Fruit fly (Drosophila melanogaster): Measurements from ENCODE around the gene gny.

Gene gny

DNA sequence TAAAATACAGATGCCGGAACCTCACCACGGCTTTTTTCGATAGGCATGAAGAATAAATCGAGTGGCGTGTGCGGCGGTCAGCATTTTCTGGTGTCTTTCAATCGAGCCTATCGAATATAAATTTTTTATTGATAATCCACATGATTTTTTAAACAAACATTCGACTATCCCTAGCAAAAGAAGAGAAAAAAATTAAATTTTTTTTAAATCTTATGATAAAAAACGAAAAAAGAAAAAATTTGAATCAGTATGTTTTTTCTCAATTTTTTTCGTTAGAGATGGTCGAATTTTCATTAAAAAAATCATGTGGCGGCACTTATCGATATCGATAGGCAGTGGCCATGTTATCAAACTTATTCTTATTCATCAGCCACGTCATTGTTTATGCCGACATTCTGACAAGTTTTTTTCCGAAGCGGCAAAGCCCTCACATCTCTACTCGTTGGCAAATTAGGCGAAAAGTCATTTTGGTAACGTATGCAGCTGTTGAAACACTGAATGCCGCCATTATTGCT is 46.7 kb downstream of the gny start, which contains the start of the genes SmB and KdelR (continued):
- peak; percentile 53 for TF ChIP-seq CG15601 (tag; optimal IDR thresholded peaks at IDR 0.05)
- no peak for TF ChIP-seq Myb (GFP tag; optimal IDR thresholded peaks at IDR 0.05)
- no peak for TF ChIP-seq Hr39 (optimal IDR thresholded peaks at IDR 0.05)
- TF ChIP-seq Hmr (GFP tag; optimal IDR thresholded peaks at IDR 0.05): no peak
- peak; percentile 22 for TF ChIP-seq tin (GFP tag; optimal IDR thresholded peaks at IDR 0.05)
- TF ChIP-seq GATAe (GFP tag; conservative IDR thresholded peaks at IDR 0.05): no peak
- TF ChIP-seq Ets97D (GFP tag; optimal IDR thresholded peaks at IDR 0.05): peak; percentile 83
- no peak for TF ChIP-seq cato (GFP tag; optimal IDR thresholded peaks at IDR 0.05; ENCODE audit: borderline replicate concordance)
- no peak for TF ChIP-seq CG7357 (GFP tag; IDR thresholded peaks at IDR 0.05)
- no peak for TF ChIP-seq Ada2b (GFP tag; IDR thresholded peaks at IDR 0.05)
- TF ChIP-seq psq (GFP tag; optimal IDR thresholded peaks at IDR 0.05): no peak
- peak in 1 of 2 experiments; percentile 13 for TF ChIP-seq dpn (GFP tag; optimal IDR thresholded peaks at IDR 0.05)
- no peak for TF ChIP-seq HmgD (GFP tag; optimal IDR thresholded peaks at IDR 0.05)
- TF ChIP-seq MBD-R2 (GFP tag; IDR thresholded peaks at IDR 0.05): peak; percentile 55
- no peak for TF ChIP-seq CG11093 (GFP tag; IDR thresholded peaks at IDR 0.05)
- no peak for TF ChIP-seq dan (GFP tag; IDR thresholded peaks at IDR 0.05)
- TF ChIP-seq Asciz (GFP tag; optimal IDR thresholded peaks at IDR 0.05): no peak
- TF ChIP-seq her (GFP tag; optimal IDR thresholded peaks at IDR 0.05): no peak
- no peak for TF ChIP-seq CG11456 (GFP tag; IDR thresholded peaks at IDR 0.05)
- TF ChIP-seq CG12071 (GFP tag; optimal IDR thresholded peaks at IDR 0.05): no peak
- TF ChIP-seq zfh2 (GFP tag; optimal IDR thresholded peaks at IDR 0.05): no peak
- no peak for TF ChIP-seq CG6765 (GFP tag; optimal IDR thresholded peaks at IDR 0.05)
- no peak for TF ChIP-seq seq (GFP tag; IDR thresholded peaks at IDR 0.05)
- peak; percentile 83 for TF ChIP-seq CG34224 (GFP tag; IDR thresholded peaks at IDR 0.05; ENCODE audit: partially characterized antibody)
- TF ChIP-seq yki (optimal IDR thresholded peaks at IDR 0.05): no peak
- TF ChIP-seq klu (GFP tag; IDR thresholded peaks at IDR 0.05): no peak
- no peak for TF ChIP-seq CG1024 (GFP tag; IDR thresholded peaks at IDR 0.05)
- peak; percentile 26; the same call in 1 of the 2 replicates for TF ChIP-seq slbo (GFP tag; IDR thresholded peaks at IDR 0.05)
- peak; percentile 69 for TF ChIP-seq knrl (GFP tag; IDR thresholded peaks at IDR 0.05; ENCODE audit: partially characterized antibody)
- no peak for TF ChIP-seq CG3163 (GFP tag; optimal IDR thresholded peaks at IDR 0.05)
- peak; percentile 60 for TF ChIP-seq Nf-YC (tag; optimal IDR thresholded peaks at IDR 0.05)
- TF ChIP-seq Hsf (GFP tag; optimal IDR thresholded peaks at IDR 0.05): peak; percentile 17
- no peak for TF ChIP-seq caup (GFP tag; optimal IDR thresholded peaks at IDR 0.05; ENCODE audit: severe bottlenecking)
- TF ChIP-seq CG32772 (GFP tag; IDR thresholded peaks at IDR 0.05): no peak; the same call in 1 of the 2 replicates
- no peak for TF ChIP-seq CG13123 (GFP tag; optimal IDR thresholded peaks at IDR 0.05)
- no peak for TF ChIP-seq tap (tag; optimal IDR thresholded peaks at IDR 0.05)
- TF ChIP-seq CG12299 (tag; optimal IDR thresholded peaks at IDR 0.05): no peak
- TF ChIP-seq maf-S (GFP tag; optimal IDR thresholded peaks at IDR 0.05): no peak
- TF ChIP-seq ttk (GFP tag; IDR thresholded peaks at IDR 0.05): no peak
- no peak for TF ChIP-seq CG8478 (optimal IDR thresholded peaks at IDR 0.05)
- TF ChIP-seq abd-A (tag; optimal IDR thresholded peaks at IDR 0.05): no peak
- TF ChIP-seq CG14965 (GFP tag; optimal IDR thresholded peaks at IDR 0.05; ENCODE audit: borderline replicate concordance): no peak
- peak; percentile 76 for TF ChIP-seq CG7963 (GFP tag; IDR thresholded peaks at IDR 0.05; ENCODE audit: partially characterized antibody)
- TF ChIP-seq Mad (GFP tag; optimal IDR thresholded peaks at IDR 0.05): no peak
- TF ChIP-seq en (GFP tag; optimal IDR thresholded peaks at IDR 0.05): no peak
- TF ChIP-seq Hr78 (GFP tag; optimal IDR thresholded peaks at IDR 0.05): no peak
- TF ChIP-seq Sin3A (optimal IDR thresholded peaks at IDR 0.05): peak; percentile 44
- TF ChIP-seq Lhr (GFP tag; optimal IDR thresholded peaks at IDR 0.05): peak; percentile 56
- TF ChIP-seq CG7928 (GFP tag; optimal IDR thresholded peaks at IDR 0.05): no peak
- no peak for TF ChIP-seq Lim3 (GFP tag; IDR thresholded peaks at IDR 0.05)
- TF ChIP-seq gro (GFP tag; optimal IDR thresholded peaks at IDR 0.05): no peak
- no peak for TF ChIP-seq B-H1 (GFP tag; IDR thresholded peaks at IDR 0.05)
- peak; percentile 26 for TF ChIP-seq CG33557 (GFP tag; optimal IDR thresholded peaks at IDR 0.05)
